Fruit fly (Drosophila melanogaster) whole organism: ENCODE data around the gene Cad96Cb.

Experiments
- CG8478 ChIP-seq: fragments of >200 bp; optimal IDR thresholded peaks from 2 replicates; lab custom pipeline; 2018; ENCODE audit warnings: inconsistent platforms
- Dll ChIP-seq: fragments of >200 bp; optimal IDR thresholded peaks from 2 replicates; lab custom pipeline; 2017
- EcR ChIP-seq, 2 experiments: fragments of >200 bp; optimal IDR thresholded peaks; 2 replicates each; lab custom pipeline; 2017; ENCODE audit warnings: missing biosample characterization in 2 of 2, missing genetic modification characterization in 2 of 2, missing genetic modification reagents in 2 of 2
- pan ChIP-seq: fragments of >200 bp; optimal IDR thresholded peaks from 2 replicates; lab custom pipeline; 2017
- psq ChIP-seq: fragments of >200 bp; optimal IDR thresholded peaks from 2 replicates; lab custom pipeline; 2017

- TF ChIP-seq Dll (lab: Kevin White, UChicago) (no peak), CG8478 (lab: Kevin White, UChicago) (no peak), EcR (GFP tag; optimal IDR thresholded peaks at IDR 0.05; lab: Kevin White, UChicago) (no peak), pan (no peak), psq (lab: Kevin White, UChicago) (no peak)
Observed at dm6 chr3R:25269909-25270308, 37.8 kb upstream of the Cad96Cb start, which contains the start of the genes CG11889 and CG11891.
